Fruit fly (Drosophila melanogaster): ENCODE measurements around the gene Edem2.

Edem2 gene

DNA sequence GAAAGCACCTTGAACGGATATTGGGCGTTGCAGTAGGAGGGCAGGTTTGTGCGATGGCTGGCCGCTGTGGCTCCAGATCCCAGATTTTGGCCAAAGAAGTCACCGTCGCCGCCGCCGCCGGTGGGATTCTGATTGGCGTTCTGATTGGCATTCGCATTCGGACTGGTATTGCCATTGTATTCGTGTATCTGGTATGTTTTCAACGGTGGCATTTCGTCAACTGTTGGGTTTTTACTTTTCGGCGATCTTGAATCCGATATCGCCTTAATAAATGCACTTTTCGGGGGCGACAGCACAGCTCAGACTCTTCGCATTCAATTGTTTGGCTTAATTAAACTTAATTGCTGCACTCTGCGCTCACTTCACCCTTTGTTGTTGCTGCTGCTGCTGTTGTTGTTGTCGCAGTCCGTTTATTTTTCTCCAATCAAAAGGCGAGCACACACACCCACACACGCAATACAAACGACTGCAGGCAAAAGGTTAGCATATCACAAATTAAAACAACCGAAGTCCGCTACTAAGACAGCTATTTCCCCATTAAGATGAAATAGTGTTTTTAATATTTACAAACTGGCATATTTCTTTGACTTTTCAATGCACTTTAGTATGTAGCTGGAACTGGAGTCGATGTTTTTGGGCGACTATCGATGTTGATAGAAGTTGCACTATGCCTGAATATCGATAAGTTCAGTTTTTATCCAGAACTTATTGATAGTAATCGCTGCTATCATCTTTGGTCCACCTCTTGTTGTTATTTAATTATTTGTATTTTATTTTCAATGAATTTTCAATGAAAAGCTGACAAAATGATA, 27.5 kb downstream of the Edem2 start, which contains the start of the genes CG9426 and mRF1:
Gene CG9426, minus strand, starts transcription at position 643 of the 812 bp plus-strand sequence.
Gene mRF1, plus strand, starts transcription at position 699 of the 812 bp plus-strand sequence.
- no peak for TF ChIP-seq CG15336 (GFP tag; IDR thresholded peaks at IDR 0.05)
- TF ChIP-seq CG6276 (GFP tag; optimal IDR thresholded peaks at IDR 0.05), result no peak
- peak; percentile 6 for TF ChIP-seq lz (GFP tag; optimal IDR thresholded peaks at IDR 0.05)
- peak; percentile 80 for TF ChIP-seq svp (GFP tag)
- TF ChIP-seq CG34406 (GFP tag; optimal IDR thresholded peaks at IDR 0.05), result no peak
- no peak for TF ChIP-seq OdsH (GFP tag; optimal IDR thresholded peaks at IDR 0.05)
- no peak for TF ChIP-seq CG4318 (GFP tag; optimal IDR thresholded peaks at IDR 0.05)
- TF ChIP-seq salr (GFP tag; optimal IDR thresholded peaks at IDR 0.05), result no peak
- TF ChIP-seq CG16779 (tag; optimal IDR thresholded peaks at IDR 0.05), result no peak
- no peak for TF ChIP-seq CG6163 (GFP tag; IDR thresholded peaks at IDR 0.05)
- TF ChIP-seq net (GFP tag; optimal IDR thresholded peaks at IDR 0.05), result no peak
- TF ChIP-seq CG11294 (GFP tag; IDR thresholded peaks at IDR 0.05), result no peak
- no peak for TF ChIP-seq Ets21C (GFP tag; optimal IDR thresholded peaks at IDR 0.05)
- TF ChIP-seq CG11762 (GFP tag; optimal IDR thresholded peaks at IDR 0.05; ENCODE audit: insufficient read depth), result no peak
- no peak for TF ChIP-seq Blimp-1 (GFP tag; optimal IDR thresholded peaks at IDR 0.05)
- no peak for TF ChIP-seq Hr4 (GFP tag; optimal IDR thresholded peaks at IDR 0.05)
- TF ChIP-seq Eip78C (GFP tag), result peak; percentile 36
- TF ChIP-seq pdm3 (GFP tag; optimal IDR thresholded peaks at IDR 0.05), result no peak
- no peak for TF ChIP-seq fd85E (GFP tag; optimal IDR thresholded peaks at IDR 0.05)
- no peak for TF ChIP-seq Sox15 (GFP tag; optimal IDR thresholded peaks at IDR 0.05)
- TF ChIP-seq CG11902 (GFP tag; optimal IDR thresholded peaks at IDR 0.05), result no peak
- TF ChIP-seq fd59A (GFP tag; optimal IDR thresholded peaks at IDR 0.05), result no peak
- TF ChIP-seq dac (GFP tag; optimal IDR thresholded peaks at IDR 0.05), result no peak
- peak; percentile 85 for TF ChIP-seq fkh (GFP tag; optimal IDR thresholded peaks at IDR 0.05)
- no peak for TF ChIP-seq cyc (GFP tag; optimal IDR thresholded peaks at IDR 0.05)
- no peak for TF ChIP-seq Met (GFP tag; optimal IDR thresholded peaks at IDR 0.05)
- no peak for TF ChIP-seq Hr38 (GFP tag; optimal IDR thresholded peaks at IDR 0.05)
- no peak for TF ChIP-seq CG10669 (GFP tag; optimal IDR thresholded peaks at IDR 0.05)
- TF ChIP-seq CG8319 (GFP tag; optimal IDR thresholded peaks at IDR 0.05), result no peak
- TF ChIP-seq CG8632 (GFP tag; optimal IDR thresholded peaks at IDR 0.05), result no peak
- no peak for TF ChIP-seq ss (GFP tag; optimal IDR thresholded peaks at IDR 0.05)
- TF ChIP-seq CG31627 (GFP tag; optimal IDR thresholded peaks at IDR 0.05), result peak; percentile 13
- TF ChIP-seq Eip93F (GFP tag; optimal IDR thresholded peaks at IDR 0.05), result no peak
- no peak for TF ChIP-seq CG7368 (GFP tag; optimal IDR thresholded peaks at IDR 0.05)
- no peak for TF ChIP-seq vri (GFP tag; optimal IDR thresholded peaks at IDR 0.05)
- peak; percentile 47 for TF ChIP-seq esn (GFP tag; optimal IDR thresholded peaks at IDR 0.05)
- TF ChIP-seq CG32006 (GFP tag; optimal IDR thresholded peaks at IDR 0.05), result no peak
- TF ChIP-seq CG8119 (GFP tag; IDR thresholded peaks at IDR 0.05), result no peak
- TF ChIP-seq CG1621 (tag; optimal IDR thresholded peaks at IDR 0.05), result no peak
- peak; percentile 65 for TF ChIP-seq Sox14 (GFP tag; optimal IDR thresholded peaks at IDR 0.05)
- no peak for TF ChIP-seq dsx (GFP tag; optimal IDR thresholded peaks at IDR 0.05; ENCODE audit: poor library complexity, severe bottlenecking)
- peak; percentile 21 for TF ChIP-seq CG3032 (tag; optimal IDR thresholded peaks at IDR 0.05)
- TF ChIP-seq CG9139 (GFP tag; optimal IDR thresholded peaks at IDR 0.05), result no peak
- TF ChIP-seq acj6 (GFP tag; optimal IDR thresholded peaks at IDR 0.05), result no peak
- peak; percentile 46 for TF ChIP-seq topi (GFP tag; optimal IDR thresholded peaks at IDR 0.05)
- TF ChIP-seq Hr39 (GFP tag; optimal IDR thresholded peaks at IDR 0.05), result no peak
- no peak for TF ChIP-seq CG3919 (GFP tag; optimal IDR thresholded peaks at IDR 0.05)

All from whole organism, prepupa.